Worm (Caenorhabditis elegans) whole organism, mixed stage, embryonic: ENCODE data around the gene R07E3.7.

ENCODE experiments used
- elt-1 ChIP-seq: sonication (generic microtip); optimal IDR thresholded peaks from 2 replicates; lab custom pipeline; 2017; ENCODE audit warnings: missing genetic modification characterization, mild to moderate bottlenecking, missing compliant biosample characterization, antibody characterized with exemption, moderate library complexity, borderline replicate concordance; ENCODE audit not compliant: insufficient read depth
- nhr-237 ChIP-seq: fragments of 150-350 bp; optimal IDR thresholded peaks from 2 replicates; lab custom pipeline; 2014; ENCODE audit warnings: missing biosample characterization, missing genetic modification characterization
- sptf-1 ChIP-seq: sonication (generic microtip); optimal IDR thresholded peaks from 2 replicates; lab custom pipeline; 2017; ENCODE audit warnings: mild to moderate bottlenecking, missing genetic modification characterization, moderate library complexity, missing compliant biosample characterization

ce11 chrX:10333301-10333854, 22.2 kb downstream of the R07E3.7 start, which contains the start of gene R07E3.4:
- TF ChIP-seq sptf-1 (tag; lab: Kevin White, UChicago): no peak
- TF ChIP-seq elt-1 (tag; lab: Kevin White, UChicago): no peak
- TF ChIP-seq nhr-237: no peak
